Worm (Caenorhabditis elegans) whole organism, L3 larva: ENCODE data around the gene srw-87.

Experiments
- R02D3.7 ChIP-seq: fragments of 150-350 bp; optimal IDR thresholded peaks from 2 replicates; lab custom pipeline; 2014; ENCODE audit warnings: missing biosample characterization, missing genetic modification characterization
- ZK546.5 ChIP-seq: sonication (generic microtip); optimal IDR thresholded peaks from 2 replicates; lab custom pipeline; 2017; ENCODE audit warnings: missing biosample characterization, missing genetic modification characterization
- ama-1 ChIP-seq: fragments of 150-350 bp; optimal IDR thresholded peaks from 2 replicates; lab custom pipeline; 2018
- ceh-16 ChIP-seq: sonication (generic microtip); optimal IDR thresholded peaks from 2 replicates; lab custom pipeline; 2017; ENCODE audit warnings: missing biosample characterization, missing genetic modification characterization
- ceh-28 ChIP-seq: fragments of 150-350 bp; optimal IDR thresholded peaks from 2 replicates; lab custom pipeline; 2014; ENCODE audit warnings: missing biosample characterization, missing genetic modification reagents, missing genetic modification characterization
- ceh-9 ChIP-seq: sonication (generic microtip); optimal IDR thresholded peaks from 2 replicates; lab custom pipeline; 2018; ENCODE audit warnings: missing biosample characterization, missing genetic modification characterization
- daf-12 ChIP-seq: fragments of 150-350 bp; optimal IDR thresholded peaks from 2 replicates; lab custom pipeline; 2014; ENCODE audit warnings: missing biosample characterization, missing genetic modification reagents, missing genetic modification characterization
- egl-27 ChIP-seq: sonication (generic microtip); optimal IDR thresholded peaks from 4 replicates; lab custom pipeline; 2017; ENCODE audit warnings: missing biosample characterization, missing genetic modification reagents, missing genetic modification characterization
- egl-5 ChIP-seq: fragments of 150-350 bp; optimal IDR thresholded peaks from 2 replicates; lab custom pipeline; 2017; ENCODE audit warnings: missing biosample characterization, missing genetic modification reagents, missing genetic modification characterization, inconsistent platforms
- elt-2 ChIP-seq: sonication (generic microtip); optimal IDR thresholded peaks from 2 replicates; lab custom pipeline; 2016; ENCODE audit warnings: missing genetic modification reagents, mild to moderate bottlenecking, missing genetic modification characterization, missing compliant biosample characterization
- elt-3 ChIP-seq, 3 experiments: fragments of 150-350 bp in 1 of 3; sonication (generic microtip) in 2 of 3; optimal IDR thresholded peaks; 2 replicates in 2 of 3; 4 replicates in 1 of 3; lab custom pipeline; 2014 to 2017; ENCODE audit warnings: missing biosample characterization in 3 of 3, missing genetic modification characterization in 3 of 3
- fkh-10 ChIP-seq: sonication (generic microtip); optimal IDR thresholded peaks from 2 replicates; lab custom pipeline; 2017; ENCODE audit warnings: missing biosample characterization, missing genetic modification reagents, missing genetic modification characterization
- fkh-2 ChIP-seq: fragments of 150-350 bp; optimal IDR thresholded peaks from 2 replicates; lab custom pipeline; 2014; ENCODE audit warnings: missing biosample characterization, missing genetic modification reagents, missing genetic modification characterization
- hmg-11 ChIP-seq: sonication (generic microtip); optimal IDR thresholded peaks from 2 replicates; lab custom pipeline; 2016; ENCODE audit warnings: missing genetic modification characterization, missing compliant biosample characterization
- jun-1 ChIP-seq: fragments of 150-350 bp; optimal IDR thresholded peaks from 2 replicates; lab custom pipeline; 2014; ENCODE audit warnings: missing biosample characterization, missing genetic modification reagents, missing genetic modification characterization
- lin-15B ChIP-seq: fragments of 150-350 bp; optimal IDR thresholded peaks from 2 replicates; lab custom pipeline; 2014; ENCODE audit warnings: missing biosample characterization, missing genetic modification characterization
- lin-39 ChIP-seq: fragments of 150-350 bp; optimal IDR thresholded peaks from 2 replicates; lab custom pipeline; 2018; ENCODE audit warnings: missing biosample characterization, missing genetic modification reagents, missing genetic modification characterization
- lsy-12 ChIP-seq: sonication (generic microtip); optimal IDR thresholded peaks from 2 replicates; lab custom pipeline; 2016; ENCODE audit warnings: mild to moderate bottlenecking, missing genetic modification characterization, missing compliant biosample characterization
- mdl-1 ChIP-seq: fragments of 150-350 bp; optimal IDR thresholded peaks from 2 replicates; lab custom pipeline; 2014; ENCODE audit warnings: missing biosample characterization, missing genetic modification characterization
- mml-1 ChIP-seq: fragments of 150-350 bp; sonication (generic microtip); optimal IDR thresholded peaks from 3 replicates; lab custom pipeline; 2014; ENCODE audit warnings: missing biosample characterization, missing genetic modification characterization
- nhr-11 ChIP-seq: fragments of 150-350 bp; optimal IDR thresholded peaks from 2 replicates; lab custom pipeline; 2014; ENCODE audit warnings: missing biosample characterization, missing genetic modification characterization
- nhr-12 ChIP-seq: fragments of 150-350 bp; optimal IDR thresholded peaks from 2 replicates; lab custom pipeline; 2014; ENCODE audit warnings: missing biosample characterization, missing genetic modification characterization
- nhr-23 ChIP-seq: fragments of 150-350 bp; optimal IDR thresholded peaks from 2 replicates; lab custom pipeline; 2014; ENCODE audit warnings: missing biosample characterization, missing genetic modification reagents, missing genetic modification characterization
- nhr-237 ChIP-seq: fragments of 150-350 bp; optimal IDR thresholded peaks from 2 replicates; lab custom pipeline; 2014; ENCODE audit warnings: missing biosample characterization, missing genetic modification characterization
- nhr-25 ChIP-seq: sonication (generic microtip); optimal IDR thresholded peaks from 2 replicates; lab custom pipeline; 2017; ENCODE audit warnings: missing biosample characterization, missing genetic modification characterization
- nhr-43 ChIP-seq: sonication (generic microtip); optimal IDR thresholded peaks from 2 replicates; lab custom pipeline; 2016; ENCODE audit warnings: mild to moderate bottlenecking, missing genetic modification characterization, missing compliant biosample characterization; ENCODE audit not compliant: poor library complexity, severe bottlenecking
- nhr-67 ChIP-seq: fragments of 150-350 bp; optimal IDR thresholded peaks from 2 replicates; lab custom pipeline; 2014; ENCODE audit warnings: missing biosample characterization, missing genetic modification characterization
- nhr-76 ChIP-seq: fragments of 150-350 bp; sonication (generic microtip); optimal IDR thresholded peaks from 5 replicates; lab custom pipeline; 2014; ENCODE audit warnings: missing biosample characterization, missing genetic modification characterization
- nhr-77 ChIP-seq: fragments of 150-350 bp; optimal IDR thresholded peaks from 2 replicates; lab custom pipeline; 2014; ENCODE audit warnings: missing biosample characterization, missing genetic modification characterization
- pha-4 ChIP-seq: fragments of 150-350 bp; optimal IDR thresholded peaks from 2 replicates; lab custom pipeline; 2014; ENCODE audit warnings: missing biosample characterization, missing genetic modification reagents, missing genetic modification characterization
- snpc-4 ChIP-seq: fragments of 150-350 bp; optimal IDR thresholded peaks from 2 replicates; lab custom pipeline; 2014; ENCODE audit warnings: missing biosample characterization, missing genetic modification characterization
- unc-39 ChIP-seq: sonication (generic microtip); optimal IDR thresholded peaks from 4 replicates; lab custom pipeline; 2017; ENCODE audit warnings: missing biosample characterization, missing genetic modification characterization
- unc-62 ChIP-seq: fragments of 150-350 bp; sonication (generic microtip); optimal IDR thresholded peaks from 4 replicates; lab custom pipeline; 2014; ENCODE audit warnings: missing biosample characterization, missing genetic modification reagents, missing genetic modification characterization
- ztf-4 ChIP-seq: fragments of 150-350 bp; optimal IDR thresholded peaks from 2 replicates; lab custom pipeline; 2014; ENCODE audit warnings: missing biosample characterization, missing genetic modification characterization

Gene srw-87

ce11 chrV:16317244-16317643 lies 19.2 kb upstream of the srw-87 start, which contains the start of gene srh-180:
Gene srh-180 (plus strand): TSS chrV:16317544.
- TF ChIP-seq ZK546.5 (tag; lab: Kevin White, UChicago) (no peak), nhr-76 (tag; lab: Kevin White, UChicago) (no peak), jun-1 (tag; lab: Kevin White, UChicago) (no peak), egl-5 (tag; lab: Kevin White, UChicago) (no peak), ceh-9 (tag; lab: Kevin White, UChicago) (no peak), daf-12 (tag; lab: Kevin White, UChicago) (no peak), ztf-4 (tag; lab: Kevin White, UChicago) (no peak), nhr-77 (tag; lab: Kevin White, UChicago) (no peak), nhr-12 (tag; lab: Kevin White, UChicago) (no peak), nhr-11 (no peak), nhr-67 (tag; lab: Kevin White, UChicago) (no peak), nhr-43 (tag; lab: Kevin White, UChicago) (no peak), nhr-237 (tag; lab: Kevin White, UChicago) (no peak), nhr-23 (no peak), mdl-1 (tag; lab: Kevin White, UChicago) (no peak), unc-39 (no peak)

ce11 chrV:16322155-16322554 lies 14.3 kb upstream of the srw-87 start:
- no peak for TF ChIP-seq elt-3 (tag; optimal IDR thresholded peaks at IDR 0.05; lab: Kevin White, UChicago)
- TF ChIP-seq nhr-11 = no peak
- TF ChIP-seq egl-27 = no peak
- TF ChIP-seq ceh-9 (tag; lab: Kevin White, UChicago) = no peak
- TF ChIP-seq ama-1 (lab: Kevin White, UChicago) = no peak
- TF ChIP-seq lin-39 (tag; lab: Kevin White, UChicago) = no peak
- no peak for TF ChIP-seq mml-1 (tag; lab: Kevin White, UChicago)
- TF ChIP-seq nhr-67 (tag; lab: Kevin White, UChicago) = no peak
- no peak for TF ChIP-seq lin-15B (tag; lab: Kevin White, UChicago)
- TF ChIP-seq hmg-11 (tag; lab: Kevin White, UChicago) = no peak
- TF ChIP-seq nhr-43 (tag; lab: Kevin White, UChicago) = no peak
- no peak for TF ChIP-seq ceh-16 (tag; lab: Kevin White, UChicago)
- TF ChIP-seq unc-39 = no peak
- no peak for TF ChIP-seq unc-62
- no peak for TF ChIP-seq lsy-12 (tag; lab: Kevin White, UChicago)
- TF ChIP-seq ZK546.5 (tag; lab: Kevin White, UChicago) = no peak
- TF ChIP-seq R02D3.7 = no peak
- TF ChIP-seq daf-12 (tag; lab: Kevin White, UChicago) = no peak
- TF ChIP-seq elt-2 = no peak
- no peak for TF ChIP-seq nhr-23
- TF ChIP-seq, all 47 proteins: peak for 0

- TF ChIP-seq ceh-28 (tag; lab: Kevin White, UChicago) (no peak), nhr-25 (tag; lab: Kevin White, UChicago) (no peak), fkh-2 (tag; lab: Kevin White, UChicago) (no peak), mdl-1 (tag; lab: Kevin White, UChicago) (no peak), unc-39 (no peak), daf-12 (tag; lab: Kevin White, UChicago) (no peak), jun-1 (tag; lab: Kevin White, UChicago) (no peak), ceh-16 (tag; lab: Kevin White, UChicago) (no peak), fkh-10 (GFP tag; lab: Kevin White, UChicago) (no peak), pha-4 (tag; lab: Kevin White, UChicago) (no peak), unc-62 (no peak)
These were observed 7.6 kb upstream of the srw-87 start, which contains the start of gene F57G8.7 for ce11 chrV:16328849-16329248. Gene F57G8.7 (plus strand): TSS chrV:16329149.

- TF ChIP-seq snpc-4 (tag; lab: Kevin White, UChicago) = no peak
- TF ChIP-seq mdl-1 (tag; lab: Kevin White, UChicago) = no peak
- TF ChIP-seq ama-1 (lab: Kevin White, UChicago) = no peak
- TF ChIP-seq, all 47 proteins: peak for 0
These were observed 3.0 kb upstream of the srw-87 start, which contains the start of gene srh-167 for ce11 chrV:16333412-16333811. Gene srh-167 (plus strand): TSS chrV:16333712.
